Worm (Caenorhabditis elegans): Measurements from ENCODE around the gene R05H10.1.

DNA sequence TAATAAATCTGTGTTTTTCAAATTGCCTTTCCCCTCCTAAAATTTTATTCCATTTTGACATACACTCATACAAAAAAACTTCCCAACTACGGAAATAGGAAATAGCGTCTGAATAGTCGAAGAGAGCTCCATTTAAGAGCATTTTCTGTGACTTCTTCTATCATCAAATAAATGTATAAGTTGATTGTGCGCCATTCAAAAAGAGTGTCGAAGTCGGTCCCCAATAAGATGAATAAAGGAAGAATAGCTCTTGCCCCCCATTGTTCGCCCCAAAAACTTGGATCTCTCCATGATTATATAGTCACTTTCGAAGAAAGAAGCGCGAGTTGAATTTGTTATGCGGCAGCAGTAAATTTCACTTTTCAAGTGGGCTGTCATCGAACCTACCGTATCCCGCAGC is 40.9 kb downstream of the R05H10.1 start:
- no peak for TF ChIP-seq lin-40 (tag; optimal IDR thresholded peaks at IDR 0.05)
- TF ChIP-seq T26A5.8 (tag; optimal IDR thresholded peaks at IDR 0.05) = no peak
- no peak for TF ChIP-seq aptf-3 (GFP tag; IDR thresholded peaks at IDR 0.05)
- no peak for TF ChIP-seq unc-62 (GFP tag; optimal IDR thresholded peaks at IDR 0.05)
- no peak for TF ChIP-seq ztf-26 (tag; optimal IDR thresholded peaks at IDR 0.05)
- no peak for TF ChIP-seq lag-1 (GFP tag; IDR thresholded peaks at IDR 0.05)
- no peak for TF ChIP-seq pha-4 (tag; optimal IDR thresholded peaks at IDR 0.05)
- no peak for TF ChIP-seq nhr-90 (tag; optimal IDR thresholded peaks at IDR 0.05)
- TF ChIP-seq sea-2 (GFP tag; IDR thresholded peaks at IDR 0.05) = no peak
- no peak for TF ChIP-seq attf-5 (GFP tag; optimal IDR thresholded peaks at IDR 0.05)
